Worm (Caenorhabditis elegans) whole organism, young adult: ENCODE results near the gene tbc-17.

ENCODE experiments used
- B0035.1 ChIP-seq: sonication (generic microtip); optimal IDR thresholded peaks from 2 replicates; lab custom pipeline; 2016; ENCODE audit warnings: missing genetic modification characterization, mild to moderate bottlenecking, missing compliant biosample characterization, missing genotype, missing genetic modification reagents
- C06A6.2 ChIP-seq: fragments of 200-800 bp; sonication (Bioruptor generic); conservative IDR thresholded peaks from 2 replicates; pipeline ENCODE4 v1.3.6; 2022; ENCODE audit warnings: missing genetic modification characterization, missing compliant biosample characterization
- D2030.7 ChIP-seq: fragments of 200-800 bp; sonication (Bioruptor generic); IDR thresholded peaks from 2 replicates; pipeline ENCODE4 v1.3.6; 2022; ENCODE audit warnings: missing genetic modification reagents, missing genetic modification characterization, missing compliant biosample characterization
- F10E7.11 ChIP-seq: sonication (generic microtip); optimal IDR thresholded peaks from 2 replicates; lab custom pipeline; 2017; ENCODE audit warnings: mild to moderate bottlenecking, missing genetic modification characterization, moderate library complexity, missing compliant biosample characterization
- F23B12.7 ChIP-seq: sonication (generic microtip); optimal IDR thresholded peaks from 2 replicates; lab custom pipeline; 2017; ENCODE audit warnings: missing genetic modification characterization, mild to moderate bottlenecking, missing compliant biosample characterization, antibody characterized with exemption, moderate library complexity; ENCODE audit not compliant: insufficient read depth
- F39B2.1 ChIP-seq: fragments of 200-800 bp; sonication (Bioruptor generic); IDR thresholded peaks from 2 replicates; pipeline ENCODE4 v1.3.6; 2022; ENCODE audit warnings: missing genetic modification reagents, missing genetic modification characterization, missing compliant biosample characterization
- F52B5.7 ChIP-seq: sonication (generic microtip); optimal IDR thresholded peaks from 2 replicates; lab custom pipeline; 2016; ENCODE audit warnings: mild to moderate bottlenecking, missing genetic modification characterization, missing compliant biosample characterization
- F55B11.4 ChIP-seq: sonication (generic microtip); optimal IDR thresholded peaks from 2 replicates; lab custom pipeline; 2016; ENCODE audit warnings: missing compliant biosample characterization, missing genetic modification characterization, borderline replicate concordance; ENCODE audit not compliant: insufficient read depth
- F57C9.4 ChIP-seq: sonication (generic microtip); optimal IDR thresholded peaks from 2 replicates; lab custom pipeline; 2017; ENCODE audit warnings: mild to moderate bottlenecking, missing genetic modification characterization, missing compliant biosample characterization
- K12H6.12 ChIP-seq: fragments of 200-800 bp; sonication (Bioruptor generic); optimal IDR thresholded peaks from 2 replicates; lab custom pipeline; 2018; ENCODE audit warnings: mild to moderate bottlenecking, missing genetic modification characterization, missing compliant biosample characterization
- T26A5.8 ChIP-seq: sonication (generic microtip); optimal IDR thresholded peaks from 2 replicates; lab custom pipeline; 2016; ENCODE audit warnings: missing genetic modification characterization, missing compliant biosample characterization
- Y53F4B.3 ChIP-seq: fragments of 200-800 bp; sonication (Bioruptor generic); IDR thresholded peaks from 2 replicates; pipeline ENCODE4 v1.3.6; 2022; ENCODE audit warnings: missing genetic modification reagents, missing genetic modification characterization, missing compliant biosample characterization
- Y53G8AR.9 ChIP-seq: fragments of 200-800 bp; sonication (Bioruptor generic); conservative IDR thresholded peaks from 2 replicates; pipeline ENCODE4 v1.3.6; 2022; ENCODE audit warnings: missing genetic modification reagents, missing genetic modification characterization, missing compliant biosample characterization
- Y79H2A.3 ChIP-seq: fragments of 200-800 bp; sonication (Bioruptor generic); conservative IDR thresholded peaks from 2 replicates; pipeline ENCODE4 v1.3.6; 2022; ENCODE audit warnings: missing genetic modification reagents, missing genetic modification characterization, missing compliant biosample characterization
- ama-1 ChIP-seq, 3 experiments: fragments of 150-350 bp in 1 of 3; sonication (generic microtip) in 2 of 3; optimal IDR thresholded peaks; 2 replicates each; lab custom pipeline; 2014 to 2018; ENCODE audit warnings: missing biosample characterization in 2 of 3, missing genetic modification characterization in 2 of 3, missing genetic modification reagents in 2 of 3
- aptf-2 ChIP-seq: fragments of 200-800 bp; sonication (Bioruptor generic); conservative IDR thresholded peaks from 2 replicates; pipeline ENCODE4 v1.3.6; 2022; ENCODE audit warnings: missing genetic modification reagents, missing genetic modification characterization, missing compliant biosample characterization
- aptf-3 ChIP-seq: fragments of 200-800 bp; sonication (Bioruptor generic); IDR thresholded peaks from 2 replicates; pipeline ENCODE4 v1.3.6; 2022; ENCODE audit warnings: missing genetic modification characterization, missing compliant biosample characterization
- athp-1 ChIP-seq: sonication (generic microtip); optimal IDR thresholded peaks from 2 replicates; lab custom pipeline; 2017; ENCODE audit warnings: mild to moderate bottlenecking, missing genetic modification characterization, missing compliant biosample characterization
- attf-6 ChIP-seq: fragments of 200-800 bp; sonication (Bioruptor generic); IDR thresholded peaks from 2 replicates; pipeline ENCODE4 v1.3.6; 2022; ENCODE audit warnings: missing genetic modification reagents, missing genetic modification characterization, missing compliant biosample characterization
- ccch-3 ChIP-seq: fragments of 200-800 bp; sonication (Bioruptor generic); optimal IDR thresholded peaks from 2 replicates; lab custom pipeline; 2018; ENCODE audit warnings: mild to moderate bottlenecking, missing genetic modification characterization, missing compliant biosample characterization
- cebp-2 ChIP-seq: fragments of 200-800 bp; sonication (Bioruptor generic); IDR thresholded peaks from 2 replicates; pipeline ENCODE4 v1.3.6; 2022; ENCODE audit warnings: missing genetic modification characterization, missing compliant biosample characterization
- ceh-27 ChIP-seq: fragments of 200-800 bp; sonication (Bioruptor generic); optimal IDR thresholded peaks from 2 replicates; lab custom pipeline; 2018; ENCODE audit warnings: mild to moderate bottlenecking, missing genetic modification characterization, moderate library complexity, missing compliant biosample characterization
- ceh-58 ChIP-seq: fragments of 200-800 bp; sonication (Bioruptor generic); IDR thresholded peaks from 2 replicates; pipeline ENCODE4 v1.3.6; 2022; ENCODE audit warnings: missing genetic modification characterization, missing compliant biosample characterization
- chd-7 ChIP-seq: sonication (generic microtip); optimal IDR thresholded peaks from 2 replicates; lab custom pipeline; 2016; ENCODE audit warnings: mild to moderate bottlenecking, missing genetic modification characterization, moderate library complexity, missing compliant biosample characterization
- egrh-3 ChIP-seq: fragments of 200-800 bp; sonication (Bioruptor generic); IDR thresholded peaks from 2 replicates; pipeline ENCODE4 v1.3.6; 2022; ENCODE audit warnings: missing genetic modification reagents, missing genetic modification characterization, missing compliant biosample characterization
- ekl-4 ChIP-seq: fragments of 200-800 bp; sonication (Bioruptor generic); IDR thresholded peaks from 2 replicates; pipeline ENCODE4 v1.3.6; 2022; ENCODE audit warnings: missing genetic modification reagents, missing genetic modification characterization, missing compliant biosample characterization
- fkh-3 ChIP-seq: sonication (generic microtip); optimal IDR thresholded peaks from 2 replicates; lab custom pipeline; 2016; ENCODE audit warnings: mild to moderate bottlenecking, missing genetic modification characterization, missing compliant biosample characterization
- hlh-12 ChIP-seq: sonication (generic microtip); optimal IDR thresholded peaks from 2 replicates; lab custom pipeline; 2016; ENCODE audit warnings: missing genetic modification characterization, missing compliant biosample characterization
- hlh-26 ChIP-seq: fragments of 200-800 bp; sonication (Bioruptor generic); conservative IDR thresholded peaks from 2 replicates; pipeline ENCODE4 v1.3.6; 2022; ENCODE audit warnings: missing genetic modification reagents, missing genetic modification characterization, missing compliant biosample characterization
- hmg-20 ChIP-seq: fragments of 200-800 bp; sonication (Bioruptor generic); IDR thresholded peaks from 2 replicates; pipeline ENCODE4 v1.3.6; 2022; ENCODE audit warnings: missing genetic modification reagents, missing genetic modification characterization, missing compliant biosample characterization
- hrde-1 ChIP-seq: sonication (generic microtip); optimal IDR thresholded peaks from 2 replicates; lab custom pipeline; 2016; ENCODE audit warnings: missing genetic modification characterization, mild to moderate bottlenecking, missing compliant biosample characterization, moderate library complexity, missing genotype, missing genetic modification reagents, borderline replicate concordance
- lag-1 ChIP-seq: fragments of 200-800 bp; sonication (Bioruptor generic); IDR thresholded peaks from 2 replicates; pipeline ENCODE4 v1.3.6; 2022; ENCODE audit warnings: missing genetic modification reagents, missing genetic modification characterization, missing compliant biosample characterization
- lin-35 ChIP-seq, 3 experiments: fragments of 150-350 bp in 2 of 3; sonication (generic microtip) in 1 of 3; optimal IDR thresholded peaks; 2 replicates each; lab custom pipeline; 2014 to 2018; ENCODE audit warnings: missing biosample characterization in 3 of 3, missing genetic modification characterization in 3 of 3, missing genetic modification reagents in 3 of 3
- madf-3 ChIP-seq: fragments of 200-800 bp; sonication (Bioruptor generic); IDR thresholded peaks from 2 replicates; pipeline ENCODE4 v1.3.6; 2022; ENCODE audit warnings: missing genetic modification reagents, missing genetic modification characterization, missing compliant biosample characterization
- nhr-80 ChIP-seq: sonication (generic microtip); optimal IDR thresholded peaks from 2 replicates; lab custom pipeline; 2016; ENCODE audit warnings: missing genetic modification characterization, missing compliant biosample characterization
- rpc-1 ChIP-seq, 2 experiments: fragments of 150-350 bp in 1 of 2; sonication (generic microtip) in 1 of 2; optimal IDR thresholded peaks; 2 replicates each; lab custom pipeline; 2014 to 2018; ENCODE audit warnings: missing biosample characterization in 1 of 2, missing genetic modification characterization in 1 of 2, missing genetic modification reagents in 1 of 2, missing genotype in 1 of 2
- sea-2 ChIP-seq: fragments of 200-800 bp; sonication (Bioruptor generic); IDR thresholded peaks from 2 replicates; pipeline ENCODE4 v1.3.6; 2022; ENCODE audit warnings: missing genetic modification characterization, missing compliant biosample characterization
- snpc-1.1 ChIP-seq: sonication (generic microtip); optimal IDR thresholded peaks from 2 replicates; lab custom pipeline; 2017; ENCODE audit warnings: missing genetic modification characterization, mild to moderate bottlenecking, missing compliant biosample characterization, antibody characterized with exemption, moderate library complexity, missing genotype, missing genetic modification reagents; ENCODE audit not compliant: insufficient read depth
- snpc-3.4 ChIP-seq: sonication (generic microtip); optimal IDR thresholded peaks from 2 replicates; lab custom pipeline; 2017; ENCODE audit warnings: missing genetic modification characterization, mild to moderate bottlenecking, missing compliant biosample characterization, antibody characterized with exemption, moderate library complexity, missing genotype, missing genetic modification reagents
- tbx-9 ChIP-seq: sonication (generic microtip); optimal IDR thresholded peaks from 2 replicates; lab custom pipeline; 2016; ENCODE audit warnings: borderline replicate concordance, missing genetic modification characterization, inconsistent platforms, missing compliant biosample characterization
- tlf-1 ChIP-seq: fragments of 200-800 bp; sonication (Bioruptor generic); optimal IDR thresholded peaks from 2 replicates; lab custom pipeline; 2018; ENCODE audit warnings: mild to moderate bottlenecking, missing genetic modification characterization, missing compliant biosample characterization
- unc-130 ChIP-seq: sonication (generic microtip); optimal IDR thresholded peaks from 2 replicates; lab custom pipeline; 2016; ENCODE audit warnings: missing genetic modification reagents, missing genetic modification characterization, missing compliant biosample characterization
- xnd-1 ChIP-seq: sonication (generic microtip); optimal IDR thresholded peaks from 2 replicates; lab custom pipeline; 2016; ENCODE audit warnings: missing genotype, missing genetic modification reagents, missing genetic modification characterization, missing compliant biosample characterization
- zfh-2 ChIP-seq: fragments of 200-800 bp; sonication (Bioruptor generic); conservative IDR thresholded peaks from 2 replicates; pipeline ENCODE4 v1.3.6; 2022; ENCODE audit warnings: missing genetic modification reagents, missing genetic modification characterization, missing compliant biosample characterization
- zim-3 ChIP-seq: sonication (generic microtip); optimal IDR thresholded peaks from 2 replicates; lab custom pipeline; 2017; ENCODE audit warnings: mild to moderate bottlenecking, missing genetic modification characterization, moderate library complexity, missing compliant biosample characterization
- ztf-22 ChIP-seq: fragments of 200-800 bp; sonication (Bioruptor generic); optimal IDR thresholded peaks from 2 replicates; lab custom pipeline; 2018; ENCODE audit warnings: mild to moderate bottlenecking, missing genetic modification characterization, moderate library complexity, missing compliant biosample characterization
- ztf-28 ChIP-seq: fragments of 200-800 bp; sonication (Bioruptor generic); IDR thresholded peaks from 2 replicates; pipeline ENCODE4 v1.3.6; 2022; ENCODE audit warnings: missing genetic modification reagents, missing genetic modification characterization, missing compliant biosample characterization
- ztf-6 ChIP-seq: fragments of 200-800 bp; sonication (Bioruptor generic); IDR thresholded peaks from 2 replicates; pipeline ENCODE4 v1.3.6; 2022; ENCODE audit warnings: missing genetic modification reagents, missing genetic modification characterization, missing compliant biosample characterization

Gene tbc-17

DNA sequence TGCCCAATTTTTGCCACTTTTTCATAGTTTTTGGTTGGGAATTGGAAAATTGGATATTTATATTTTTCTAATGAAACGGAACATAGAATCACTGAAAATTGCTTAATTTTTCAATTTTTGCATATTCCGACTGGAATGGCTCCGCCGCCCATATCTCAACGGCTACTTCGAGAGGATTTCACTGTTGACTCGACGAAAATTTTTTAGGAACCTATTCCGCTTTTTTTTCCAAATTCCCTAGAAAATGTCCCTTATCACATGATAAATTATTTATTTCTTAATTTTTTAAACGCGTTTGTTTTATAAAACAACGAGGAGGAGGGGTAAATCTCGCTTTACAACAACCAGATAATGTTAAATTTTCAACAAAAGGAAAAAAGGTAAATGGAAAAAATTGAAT is 32.5 kb downstream of the tbc-17 start (continued):
- TF ChIP-seq ceh-27 (no peak), B0035.1 (tag; lab: Kevin White, UChicago) (no peak), snpc-1.1 (peak; percentile 3), hmg-20 (GFP tag; lab: Robert Waterston, UW) (no peak), xnd-1 (tag; lab: Kevin White, UChicago) (peak; percentile 4), madf-3 (GFP tag; lab: Robert Waterston, UW) (no peak), ekl-4 (GFP tag; lab: Robert Waterston, UW) (peak; percentile 63), Y53F4B.3 (no peak), T26A5.8 (no peak), hrde-1 (peak; percentile 59), F23B12.7 (tag; lab: Kevin White, UChicago) (no peak), ccch-3 (GFP tag; lab: Kevin White, UChicago) (no peak), zfh-2 (GFP tag; lab: Robert Waterston, UW) (no peak), ztf-22 (GFP tag; lab: Kevin White, UChicago) (no peak), cebp-2 (no peak), Y79H2A.3 (GFP tag; lab: Robert Waterston, UW) (peak; percentile 81; the same call in 1 of the 2 replicates), aptf-2 (GFP tag; lab: Robert Waterston, UW) (no peak), Y53G8AR.9 (peak; percentile 85; the same call in 1 of the 2 replicates), F39B2.1 (GFP tag; lab: Robert Waterston, UW) (0 out of 2 replicates have a peak, but pooled peaks have one; percentile 6), nhr-80 (no peak), C06A6.2 (GFP tag; lab: Robert Waterston, UW) (no peak), tlf-1 (GFP tag; lab: Kevin White, UChicago) (peak; percentile 27), F55B11.4 (no peak), hlh-26 (GFP tag; lab: Robert Waterston, UW) (no peak), F52B5.7 (peak; percentile 34), ztf-28 (GFP tag; lab: Robert Waterston, UW) (no peak), zim-3 (no peak), D2030.7 (GFP tag; lab: Robert Waterston, UW) (peak; percentile 30; the same call in 1 of the 2 replicates), aptf-3 (GFP tag; lab: Robert Waterston, UW) (no peak), sea-2 (no peak), ztf-6 (GFP tag; lab: Robert Waterston, UW) (no peak), unc-130 (GFP tag; lab: Kevin White, UChicago) (peak; percentile 63), lin-35 (GFP tag; optimal IDR thresholded peaks at IDR 0.05; lab: Kevin White, UChicago) (no peak), fkh-3 (tag; lab: Kevin White, UChicago) (no peak), F10E7.11 (no peak), F57C9.4 (tag; lab: Kevin White, UChicago) (no peak), ama-1 (optimal IDR thresholded peaks at IDR 0.05; lab: Kevin White, UChicago) (no peak), ama-1 (GFP tag; optimal IDR thresholded peaks at IDR 0.05; lab: Kevin White, UChicago) (peak in 1 of 2 experiments; percentile 80), tbx-9 (tag; lab: Kevin White, UChicago) (no peak), athp-1 (tag; lab: Kevin White, UChicago) (peak; percentile 55), egrh-3 (GFP tag; lab: Robert Waterston, UW) (no peak), chd-7 (no peak), ceh-58 (GFP tag; lab: Robert Waterston, UW) (no peak), snpc-3.4 (peak; percentile 13), lag-1 (no peak), hlh-12 (no peak), K12H6.12 (no peak), attf-6 (GFP tag; lab: Robert Waterston, UW) (0 out of 2 replicates have a peak, but pooled peaks have one; percentile 57), rpc-1 (optimal IDR thresholded peaks at IDR 0.05; lab: Kevin White, UChicago) (no peak), rpc-1 (tag; optimal IDR thresholded peaks at IDR 0.05; lab: Kevin White, UChicago) (no peak)
